Worm (Caenorhabditis elegans): ENCODE data around the gene cnx-1.

DNA sequence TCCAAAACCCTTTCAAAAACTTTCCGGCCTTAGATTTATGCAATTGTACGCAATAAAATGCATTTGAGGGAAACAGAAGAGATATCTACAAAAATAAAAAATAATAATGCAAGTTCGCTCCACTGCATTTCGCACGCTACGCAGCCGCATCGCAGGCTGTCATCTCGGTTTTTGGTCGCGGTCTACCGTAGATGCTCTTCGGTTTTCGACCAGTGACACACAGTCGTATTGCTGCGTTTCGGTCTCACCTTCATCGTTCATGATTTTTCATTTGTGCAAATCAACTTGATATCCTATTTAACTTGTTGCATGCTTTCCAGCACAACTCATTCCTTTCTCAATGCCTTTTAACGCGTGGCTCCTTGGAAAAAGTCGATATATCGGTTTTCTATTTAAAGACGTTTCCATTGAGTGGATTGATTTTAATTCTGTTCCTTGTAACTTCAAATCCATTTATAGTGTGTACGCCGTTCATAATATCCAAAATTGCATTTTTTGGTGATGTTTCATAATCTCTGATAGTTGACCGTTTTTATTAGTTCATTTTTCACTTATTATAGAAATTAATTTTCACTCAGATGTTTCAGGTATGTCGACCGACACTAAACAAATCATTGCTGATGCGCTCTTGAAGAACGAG, 36.2 kb downstream of the cnx-1 start, which contains the start of gene vha-1:
- TF ChIP-seq nfyb-1 (GFP tag; IDR thresholded peaks at IDR 0.05) (peak; percentile 67; the same call in 1 of the 2 replicates), snpc-4 (GFP tag; optimal IDR thresholded peaks at IDR 0.05) (no peak), snpc-4 (tag; optimal IDR thresholded peaks at IDR 0.05) (peak in 3 of 4 experiments; percentile 36 to 62 (median 46)), unc-130 (GFP tag; optimal IDR thresholded peaks at IDR 0.05) (no peak)

All from whole organism, young adult.